Fruit fly (Drosophila melanogaster): ENCODE measurements around the gene CG31221.
A peak's percentile ranks its signal among the peaks of the same experiment; 100 is the strongest.

The CG31221 gene

DNA sequence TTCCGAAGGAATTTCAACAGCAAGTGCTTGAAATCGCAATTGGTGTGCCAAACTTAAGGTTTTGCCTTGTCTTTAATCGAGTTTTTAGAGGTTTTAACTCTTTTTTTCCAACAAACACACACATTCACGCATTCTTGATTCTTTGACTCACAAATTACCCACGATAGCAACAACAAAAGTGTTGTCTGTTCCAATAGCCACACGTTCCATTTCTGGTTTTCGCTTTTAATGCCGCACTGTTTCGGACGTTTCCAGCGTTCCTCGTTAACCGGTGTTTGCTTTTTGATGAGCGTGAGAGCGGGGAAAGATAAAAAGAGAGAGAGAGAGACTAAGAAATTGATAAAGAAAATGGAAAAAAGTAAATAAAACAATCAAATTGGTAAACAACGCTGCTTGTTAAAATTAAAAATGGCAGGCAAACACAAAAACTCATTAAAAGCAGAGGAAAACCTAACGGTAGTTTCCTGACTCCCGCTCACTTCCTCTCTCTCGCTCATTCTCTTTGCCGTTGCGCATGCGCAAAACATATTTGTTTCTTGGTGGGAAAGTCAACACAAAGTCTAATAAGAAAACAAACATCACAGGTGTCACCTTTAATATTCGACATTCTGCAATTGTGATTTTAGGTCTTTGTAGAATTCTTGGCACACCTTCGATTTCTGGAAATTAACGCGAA is 51.5 kb downstream of the CG31221 start (continued):
- TF ChIP-seq grn (GFP tag; optimal IDR thresholded peaks at IDR 0.05) (peak; percentile 43), gt (GFP tag; IDR thresholded peaks at IDR 0.05) (no peak), sisA (GFP tag; IDR thresholded peaks at IDR 0.05) (no peak), Mad (GFP tag; optimal IDR thresholded peaks at IDR 0.05) (peak; percentile 48), gsb (GFP tag; IDR thresholded peaks at IDR 0.05) (no peak), Dfd (GFP tag; optimal IDR thresholded peaks at IDR 0.05) (no peak), unc-4 (GFP tag; IDR thresholded peaks at IDR 0.05; ENCODE audit: partially characterized antibody) (no peak), CG13624 (GFP tag; optimal IDR thresholded peaks at IDR 0.05) (peak; percentile 14), CG32772 (GFP tag; IDR thresholded peaks at IDR 0.05) (0 out of 2 replicates have a peak, but pooled peaks have one; percentile 9), twi (tag; optimal IDR thresholded peaks at IDR 0.05) (peak; percentile 59), zfh1 (GFP tag; IDR thresholded peaks at IDR 0.05) (no peak), CG16813 (GFP tag; IDR thresholded peaks at IDR 0.05; ENCODE audit: partially characterized antibody) (no peak), crc (GFP tag; optimal IDR thresholded peaks at IDR 0.05) (peak; percentile 36), CG14860 (GFP tag; IDR thresholded peaks at IDR 0.05; ENCODE audit: partially characterized antibody) (no peak), disco-r (GFP tag; optimal IDR thresholded peaks at IDR 0.05) (peak; percentile 68), Mes4 (GFP tag; optimal IDR thresholded peaks at IDR 0.05) (peak; percentile 63), CG5953 (GFP tag; IDR thresholded peaks at IDR 0.05) (peak; percentile 39; the same call in 1 of the 2 replicates), tap (tag; optimal IDR thresholded peaks at IDR 0.05) (peak; percentile 60), Meics (GFP tag; optimal IDR thresholded peaks at IDR 0.05) (peak; percentile 60), ac (GFP tag; optimal IDR thresholded peaks at IDR 0.05) (peak; percentile 81), CG10462 (GFP tag; optimal IDR thresholded peaks at IDR 0.05) (peak; percentile 61), CG17829 (tag; optimal IDR thresholded peaks at IDR 0.05) (peak; percentile 29), CG18764 (GFP tag; optimal IDR thresholded peaks at IDR 0.05) (peak; percentile 58), Lim3 (GFP tag; IDR thresholded peaks at IDR 0.05) (no peak), ara (GFP tag; IDR thresholded peaks at IDR 0.05) (peak; percentile 55; the same call in 1 of the 2 replicates), CG10959 (GFP tag; IDR thresholded peaks at IDR 0.05) (no peak), zen (tag; optimal IDR thresholded peaks at IDR 0.05) (peak; percentile 88), Abd-B (GFP tag; optimal IDR thresholded peaks at IDR 0.05) (no peak), CG8478 (optimal IDR thresholded peaks at IDR 0.05) (no peak), pho (GFP tag; optimal IDR thresholded peaks at IDR 0.05) (no peak), CG9932 (GFP tag; IDR thresholded peaks at IDR 0.05) (no peak), CG3726 (GFP tag; IDR thresholded peaks at IDR 0.05) (no peak), CG2678 (tag; optimal IDR thresholded peaks at IDR 0.05) (peak; percentile 71), CG18011 (GFP tag; optimal IDR thresholded peaks at IDR 0.05) (peak; percentile 42), CG4404 (GFP tag; IDR thresholded peaks at IDR 0.05) (0 out of 2 replicates have a peak, but pooled peaks have one; percentile 21), CG11093 (GFP tag; IDR thresholded peaks at IDR 0.05) (no peak; the same call in 2 of the 3 replicates), CG13123 (GFP tag; optimal IDR thresholded peaks at IDR 0.05) (peak; percentile 62), CG16863 (GFP tag; optimal IDR thresholded peaks at IDR 0.05) (peak; percentile 52), Atf6 (GFP tag; IDR thresholded peaks at IDR 0.05) (peak; percentile 77), CG13287 (GFP tag; IDR thresholded peaks at IDR 0.05; ENCODE audit: partially characterized antibody) (no peak), HLHmδ (GFP tag; optimal IDR thresholded peaks at IDR 0.05) (no peak), sug (tag; optimal IDR thresholded peaks at IDR 0.05) (peak; percentile 12), en (GFP tag; optimal IDR thresholded peaks at IDR 0.05) (peak; percentile 26), CG15696 (tag; optimal IDR thresholded peaks at IDR 0.05) (peak; percentile 80), Kr (GFP tag; optimal IDR thresholded peaks at IDR 0.05) (peak; percentile 77), bcd (GFP tag; optimal IDR thresholded peaks at IDR 0.05) (peak; percentile 64), CG17359 (tag; optimal IDR thresholded peaks at IDR 0.05) (peak; percentile 74), BEAF-32 (GFP tag; optimal IDR thresholded peaks at IDR 0.05) (no peak), zfh2 (GFP tag; optimal IDR thresholded peaks at IDR 0.05) (no peak), row (GFP tag; IDR thresholded peaks at IDR 0.05) (no peak), CTCF (GFP tag; optimal IDR thresholded peaks at IDR 0.05) (peak; percentile 29)

Measured in whole organism, embryonic.